Worm (Caenorhabditis elegans) whole organism, L2 larva: ENCODE data around the gene ZK228.1.

ENCODE experiments used
- ZK546.5 ChIP-seq: sonication (generic microtip); optimal IDR thresholded peaks from 2 replicates; lab custom pipeline; 2017; ENCODE audit warnings: missing biosample characterization, missing genetic modification characterization
- ama-1 ChIP-seq: fragments of 150-350 bp; optimal IDR thresholded peaks from 2 replicates; lab custom pipeline; 2018; ENCODE audit warnings: inconsistent platforms
- lin-39 ChIP-seq: fragments of 150-350 bp; optimal IDR thresholded peaks from 2 replicates; lab custom pipeline; 2014; ENCODE audit warnings: missing biosample characterization, missing genetic modification reagents, missing genetic modification characterization
- nhr-12 ChIP-seq: fragments of 150-350 bp; optimal IDR thresholded peaks from 2 replicates; lab custom pipeline; 2014; ENCODE audit warnings: missing biosample characterization, missing genetic modification characterization
- nhr-6 ChIP-seq: fragments of 150-350 bp; optimal IDR thresholded peaks from 2 replicates; lab custom pipeline; 2014; ENCODE audit warnings: missing biosample characterization, missing genetic modification characterization
- skn-1 ChIP-seq: sonication (generic microtip); optimal IDR thresholded peaks from 2 replicates; lab custom pipeline; 2017; ENCODE audit warnings: missing biosample characterization, missing genetic modification characterization
- ztf-11 ChIP-seq: sonication (generic microtip); optimal IDR thresholded peaks from 2 replicates; lab custom pipeline; 2017; ENCODE audit warnings: missing biosample characterization, missing genetic modification characterization

DNA sequence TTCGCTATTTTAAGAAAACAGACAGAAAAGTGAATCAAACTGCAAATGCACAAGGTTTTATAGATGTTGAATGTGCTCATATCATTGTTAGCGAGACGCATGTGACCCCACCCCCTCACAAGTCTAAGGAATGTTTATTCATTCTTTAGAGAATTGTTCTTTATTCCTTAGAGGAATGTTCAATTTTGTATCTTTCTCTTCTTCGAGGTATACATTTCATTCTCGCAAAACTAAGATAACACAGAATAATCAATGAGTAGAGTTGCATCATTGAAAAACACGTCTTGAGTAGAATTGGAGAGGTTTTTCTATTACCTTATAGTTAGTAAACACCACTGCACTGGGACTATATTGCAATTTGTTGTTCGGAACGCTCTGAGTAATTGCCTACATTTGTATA lies 9.3 kb upstream of the ZK228.1 start, which contains the start of gene ZK262.20:
- TF ChIP-seq nhr-6 (tag; lab: Kevin White, UChicago): no peak
- TF ChIP-seq skn-1: no peak
- TF ChIP-seq ZK546.5 (tag; lab: Kevin White, UChicago): no peak
- no peak for TF ChIP-seq lin-39 (tag; lab: Kevin White, UChicago)
- no peak for TF ChIP-seq ama-1
- TF ChIP-seq ztf-11: no peak
- TF ChIP-seq nhr-12: no peak
